Fruit fly (Drosophila melanogaster): ENCODE results near the gene Glyp.

The Glyp gene

DNA sequence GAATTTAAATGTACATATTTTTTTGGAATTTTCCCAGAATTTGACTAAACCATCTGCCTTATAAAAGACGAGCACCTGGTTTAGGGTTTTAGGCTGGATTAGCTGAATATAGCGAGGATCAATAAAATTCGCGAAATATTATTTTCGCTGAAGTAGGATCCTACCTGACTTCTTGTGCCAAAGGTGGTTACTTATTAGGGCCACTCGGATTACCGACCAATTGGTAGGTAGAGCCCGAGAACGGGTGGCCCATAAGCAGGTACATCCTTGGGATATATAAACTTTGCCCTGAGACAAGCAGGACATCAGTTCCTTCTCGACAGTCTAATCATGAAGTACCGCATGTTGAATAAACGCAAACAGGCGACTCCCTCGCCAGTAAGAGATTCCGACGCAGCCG is 24.8 kb downstream of the Glyp start, which contains the start of gene CG15382:
Gene CG15382 (plus strand): TSS at position 301 of the 400 bp plus-strand sequence.
- TF ChIP-seq kay (GFP tag; ENCODE audit: borderline replicate concordance) (no peak), CG11617 (GFP tag; optimal IDR thresholded peaks at IDR 0.05) (no peak), toe (GFP tag; optimal IDR thresholded peaks at IDR 0.05) (no peak), Clk (GFP tag; optimal IDR thresholded peaks at IDR 0.05) (no peak), cic (GFP tag; optimal IDR thresholded peaks at IDR 0.05) (no peak), bab1 (GFP tag; optimal IDR thresholded peaks at IDR 0.05) (no peak), tj (GFP tag; optimal IDR thresholded peaks at IDR 0.05) (no peak), CG7101 (tag; optimal IDR thresholded peaks at IDR 0.05) (no peak), CG14711 (tag; optimal IDR thresholded peaks at IDR 0.05) (no peak), Hr96 (GFP tag; optimal IDR thresholded peaks at IDR 0.05) (no peak), CG33017 (tag; optimal IDR thresholded peaks at IDR 0.05) (no peak), cnc (optimal IDR thresholded peaks at IDR 0.05) (no peak), CG1620 (GFP tag; optimal IDR thresholded peaks at IDR 0.05) (no peak), Crg-1 (GFP tag; optimal IDR thresholded peaks at IDR 0.05) (no peak), CG12768 (GFP tag; optimal IDR thresholded peaks at IDR 0.05) (no peak), CG5204 (GFP tag; optimal IDR thresholded peaks at IDR 0.05) (no peak), ovo (GFP tag; optimal IDR thresholded peaks at IDR 0.05) (no peak)

DNA sequence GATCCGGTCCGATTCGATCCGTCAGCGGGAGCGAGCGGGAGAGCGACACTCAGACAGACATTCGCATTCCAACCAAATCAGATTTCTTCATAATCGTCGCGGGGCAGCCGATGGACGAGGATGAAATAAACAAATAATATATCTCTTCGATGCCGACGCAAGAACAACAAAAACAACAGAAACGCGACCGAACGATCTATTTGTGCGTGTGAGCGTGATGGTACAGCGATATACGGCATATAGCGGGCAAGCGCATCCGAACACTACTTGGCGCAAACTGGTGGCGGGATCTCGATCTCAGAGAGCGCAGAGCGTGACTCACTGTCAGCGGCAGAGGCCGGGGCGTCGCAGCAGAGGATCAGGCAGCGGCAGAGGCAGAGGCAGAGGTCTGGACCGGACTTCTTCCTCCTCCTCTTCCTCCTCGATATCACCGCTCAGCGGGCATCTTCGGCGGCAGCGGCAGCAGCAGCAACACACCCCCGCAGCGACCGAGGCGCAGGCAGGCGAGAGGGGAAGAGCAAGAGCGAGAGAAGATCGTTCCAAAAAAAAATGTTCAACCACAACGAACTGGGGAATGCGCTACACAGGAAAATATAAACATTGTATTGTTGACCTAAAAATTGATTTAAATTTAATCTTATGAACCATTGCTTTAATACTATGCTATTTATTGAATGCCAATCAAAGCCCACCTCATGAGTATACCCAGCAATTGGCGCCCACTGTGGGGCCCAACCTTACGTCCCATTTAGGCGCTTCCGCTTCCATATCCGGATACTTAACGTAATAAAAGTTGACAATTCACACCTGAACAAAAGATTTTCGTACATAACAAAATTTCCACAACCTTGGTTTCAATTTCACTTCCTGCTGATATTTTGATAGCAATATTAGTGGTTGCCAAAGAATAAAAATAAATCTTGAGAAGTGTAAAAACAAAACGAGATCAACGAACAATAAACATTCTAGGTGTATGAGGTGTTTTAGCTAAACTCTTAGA is 30.9 kb downstream of the Glyp start:
- TF ChIP-seq kay (GFP tag; ENCODE audit: borderline replicate concordance) (peak; percentile 75), ovo (GFP tag; optimal IDR thresholded peaks at IDR 0.05) (peak; percentile 13), cic (GFP tag; optimal IDR thresholded peaks at IDR 0.05) (peak; percentile 16), CG33017 (tag; optimal IDR thresholded peaks at IDR 0.05) (no peak)

DNA sequence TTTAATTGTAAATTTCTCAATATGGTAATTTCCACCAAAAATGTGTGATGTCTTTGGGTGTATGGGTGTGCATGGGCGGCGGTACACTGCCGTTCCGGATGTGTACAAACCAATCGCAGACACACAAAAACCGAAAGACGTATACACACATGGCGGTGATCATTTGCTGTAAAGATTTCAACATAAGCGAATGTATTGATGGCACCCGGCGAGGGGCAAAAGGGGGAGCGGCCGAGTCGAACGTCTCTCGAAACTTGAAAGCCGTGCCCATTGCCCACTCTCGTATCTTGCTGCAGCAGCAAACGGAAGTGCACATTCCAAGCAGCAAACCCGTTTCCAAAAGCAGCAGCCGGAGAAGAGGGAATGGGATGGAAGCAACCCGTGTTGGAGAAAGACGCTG is 31.7 kb downstream of the Glyp start:
- TF ChIP-seq Hr96 (GFP tag; optimal IDR thresholded peaks at IDR 0.05): no peak
- no peak for TF ChIP-seq CG7101 (tag; optimal IDR thresholded peaks at IDR 0.05)
- no peak for TF ChIP-seq cic (GFP tag; optimal IDR thresholded peaks at IDR 0.05)
- no peak for TF ChIP-seq cnc (optimal IDR thresholded peaks at IDR 0.05)
- no peak for TF ChIP-seq kay (GFP tag; ENCODE audit: borderline replicate concordance)
- TF ChIP-seq CG7045 (GFP tag; optimal IDR thresholded peaks at IDR 0.05): no peak
- TF ChIP-seq Crg-1 (GFP tag; optimal IDR thresholded peaks at IDR 0.05): no peak
- TF ChIP-seq Mnt (GFP tag; optimal IDR thresholded peaks at IDR 0.05): no peak
- TF ChIP-seq tj (GFP tag; optimal IDR thresholded peaks at IDR 0.05): no peak
- no peak for TF ChIP-seq pad (GFP tag; optimal IDR thresholded peaks at IDR 0.05)

DNA sequence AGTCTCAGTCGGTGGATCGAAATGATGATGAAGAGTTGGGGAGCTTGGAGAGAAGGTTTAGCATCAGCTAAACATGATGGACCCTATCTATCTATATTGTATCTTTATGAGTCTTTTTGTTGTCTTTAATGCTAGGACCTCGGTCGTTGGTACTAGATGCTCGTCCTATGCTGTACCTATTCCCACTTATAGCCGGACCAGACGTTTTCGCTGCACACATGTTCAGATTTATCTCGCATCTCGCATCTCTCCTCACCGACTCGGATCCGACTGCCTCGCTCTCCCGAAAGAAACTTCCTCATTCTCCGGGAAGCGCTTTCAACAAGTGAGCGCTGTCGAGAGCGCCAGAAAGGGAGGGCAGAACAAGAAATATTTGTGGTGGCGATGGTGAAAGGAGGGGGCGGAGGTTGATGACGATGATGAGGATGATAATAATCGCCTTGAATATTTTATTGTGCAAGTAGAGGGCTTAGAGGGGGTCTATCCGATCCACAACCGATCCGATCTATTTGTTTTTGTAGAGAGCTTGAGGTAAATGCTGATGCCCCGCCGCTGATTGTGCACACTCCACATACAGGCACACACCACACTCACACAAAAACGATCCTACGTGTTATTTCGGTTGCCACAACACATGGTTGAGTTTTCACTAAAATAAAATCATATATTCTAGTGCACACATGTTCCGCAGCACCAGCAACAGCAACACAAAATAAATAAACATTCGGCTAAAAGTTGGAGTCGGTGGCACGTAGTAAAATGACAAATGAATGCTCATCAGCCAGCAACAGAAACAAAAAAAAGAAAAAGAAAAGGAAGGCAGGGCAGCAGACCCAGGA is 32.3 kb downstream of the Glyp start:
- TF ChIP-seq toe (GFP tag; optimal IDR thresholded peaks at IDR 0.05): no peak
- no peak for TF ChIP-seq CG7045 (GFP tag; optimal IDR thresholded peaks at IDR 0.05)
- TF ChIP-seq ovo (GFP tag; optimal IDR thresholded peaks at IDR 0.05): no peak
- TF ChIP-seq cic (GFP tag; optimal IDR thresholded peaks at IDR 0.05): peak; percentile 39

DNA sequence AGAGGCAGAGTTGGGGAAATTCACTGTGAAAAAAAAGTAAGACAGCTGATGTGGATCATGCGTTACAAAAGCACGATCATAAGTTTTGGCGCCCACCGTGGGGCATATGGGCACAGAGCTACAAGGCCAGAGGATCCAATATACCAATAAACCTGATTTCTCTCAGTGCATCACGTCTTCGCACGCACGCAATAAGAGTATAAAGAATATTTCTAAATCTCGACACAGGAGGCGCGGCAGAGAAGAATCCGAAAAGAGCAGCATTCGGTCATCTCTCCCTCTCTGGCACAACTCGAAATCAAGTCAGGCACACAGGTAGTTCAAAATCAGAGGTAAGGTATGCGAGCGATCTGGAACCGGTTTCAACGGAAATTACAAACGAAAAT is 32.9 kb downstream of the Glyp start:
- no peak for TF ChIP-seq cnc (optimal IDR thresholded peaks at IDR 0.05)
- TF ChIP-seq CG14711 (tag; optimal IDR thresholded peaks at IDR 0.05): no peak
- no peak for TF ChIP-seq Crg-1 (GFP tag; optimal IDR thresholded peaks at IDR 0.05)
- no peak for TF ChIP-seq pad (GFP tag; optimal IDR thresholded peaks at IDR 0.05)
- no peak for TF ChIP-seq kay (GFP tag; ENCODE audit: borderline replicate concordance)
- no peak for TF ChIP-seq CG5204 (GFP tag; optimal IDR thresholded peaks at IDR 0.05)
- no peak for TF ChIP-seq CG7101 (tag; optimal IDR thresholded peaks at IDR 0.05)
- no peak for TF ChIP-seq CG11617 (GFP tag; optimal IDR thresholded peaks at IDR 0.05)

DNA sequence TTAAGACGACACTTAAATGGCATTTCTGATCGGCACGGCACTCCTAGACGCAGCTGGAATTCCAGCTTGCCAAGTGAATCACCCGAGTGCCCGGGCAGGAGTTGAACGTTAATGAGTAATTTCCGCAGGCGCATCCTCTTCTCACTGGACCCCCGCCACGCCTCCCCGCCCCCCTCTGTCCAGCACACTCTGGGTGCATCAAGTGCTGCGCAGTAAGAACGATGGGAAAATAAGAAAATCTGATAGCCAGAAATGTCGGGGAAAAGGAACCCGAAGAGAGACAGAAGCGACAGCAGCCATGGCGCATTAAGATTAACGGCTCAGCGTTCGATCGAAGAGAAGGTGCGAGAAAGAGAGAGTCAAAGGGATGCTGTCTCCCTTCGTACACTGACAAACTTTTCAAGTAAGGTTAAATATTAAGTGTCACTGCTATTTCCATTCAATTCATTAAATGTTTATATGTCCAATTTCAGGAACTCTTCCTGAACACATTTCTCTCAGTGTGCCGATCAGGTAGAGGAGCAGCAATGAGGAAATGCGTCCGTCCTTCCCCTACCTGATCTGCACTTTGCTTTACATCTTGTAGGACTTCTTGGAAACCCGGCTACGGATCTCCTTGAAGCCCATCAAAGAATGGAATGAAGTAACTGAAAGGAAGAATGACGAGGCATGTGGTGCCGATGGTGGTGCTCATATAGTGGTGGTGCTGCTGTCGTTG is 34.1 kb downstream of the Glyp start:
- TF ChIP-seq CG12768 (GFP tag; optimal IDR thresholded peaks at IDR 0.05) (no peak), pad (GFP tag; optimal IDR thresholded peaks at IDR 0.05) (peak; percentile 3)

DNA sequence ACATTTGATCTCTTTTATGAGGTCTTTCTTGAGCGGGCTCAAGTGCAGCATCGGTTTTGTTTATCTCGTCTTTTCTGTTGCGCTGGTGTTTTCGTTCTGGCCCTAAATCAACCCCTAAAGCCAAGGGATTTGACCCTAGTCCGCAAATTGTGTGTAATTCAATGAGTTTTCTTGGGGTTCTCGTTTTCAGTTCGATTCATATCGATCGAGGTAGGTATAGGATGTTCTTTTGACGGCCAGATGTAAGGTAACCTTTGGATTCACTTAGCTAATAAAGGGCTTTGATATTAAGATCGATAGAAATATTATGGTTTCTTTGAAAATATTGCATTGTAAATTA is 34.6 kb downstream of the Glyp start:
- TF ChIP-seq CG5204 (GFP tag; optimal IDR thresholded peaks at IDR 0.05) (no peak), CG14711 (tag; optimal IDR thresholded peaks at IDR 0.05) (no peak), CG33017 (tag; optimal IDR thresholded peaks at IDR 0.05) (no peak), ovo (GFP tag; optimal IDR thresholded peaks at IDR 0.05) (no peak), pad (GFP tag; optimal IDR thresholded peaks at IDR 0.05) (no peak), cic (GFP tag; optimal IDR thresholded peaks at IDR 0.05) (no peak), tj (GFP tag; optimal IDR thresholded peaks at IDR 0.05) (no peak), Crg-1 (GFP tag; optimal IDR thresholded peaks at IDR 0.05) (no peak), CG11617 (GFP tag; optimal IDR thresholded peaks at IDR 0.05) (no peak), kay (GFP tag; ENCODE audit: borderline replicate concordance) (no peak), Clk (GFP tag; optimal IDR thresholded peaks at IDR 0.05) (no peak)
